Worm (Caenorhabditis elegans) whole organism, L2 larva: ENCODE results near the gene unc-32.
A peak's percentile ranks its signal among the peaks of the same experiment; 100 is the strongest.

ENCODE experiments used
- C34F6.9 ChIP-seq: fragments of 150-350 bp; optimal IDR thresholded peaks from 2 replicates; lab custom pipeline; 2014; ENCODE audit warnings: missing biosample characterization, missing genetic modification characterization
- F13H6.1 ChIP-seq: sonication (generic microtip); optimal IDR thresholded peaks from 2 replicates; lab custom pipeline; 2016; ENCODE audit warnings: missing genetic modification characterization, missing compliant biosample characterization
- R02D3.7 ChIP-seq: fragments of 150-350 bp; optimal IDR thresholded peaks from 2 replicates; lab custom pipeline; 2014; ENCODE audit warnings: missing biosample characterization, missing genetic modification characterization
- ZK546.5 ChIP-seq: sonication (generic microtip); optimal IDR thresholded peaks from 2 replicates; lab custom pipeline; 2017; ENCODE audit warnings: missing biosample characterization, missing genetic modification characterization
- alr-1 ChIP-seq: fragments of 150-350 bp; optimal IDR thresholded peaks from 2 replicates; lab custom pipeline; 2014; ENCODE audit warnings: missing biosample characterization, missing genetic modification characterization
- aly-2 ChIP-seq: fragments of 150-350 bp; optimal IDR thresholded peaks from 2 replicates; lab custom pipeline; 2014; ENCODE audit warnings: missing biosample characterization, missing genetic modification characterization
- ama-1 ChIP-seq: fragments of 150-350 bp; optimal IDR thresholded peaks from 2 replicates; lab custom pipeline; 2018; ENCODE audit warnings: inconsistent platforms
- blmp-1 ChIP-seq: sonication (generic microtip); optimal IDR thresholded peaks from 2 replicates; lab custom pipeline; 2017; ENCODE audit warnings: missing genetic modification characterization, mild to moderate bottlenecking, missing compliant biosample characterization, antibody characterized with exemption, moderate library complexity; ENCODE audit not compliant: insufficient read depth
- ceh-16 ChIP-seq: fragments of 150-350 bp; optimal IDR thresholded peaks from 2 replicates; lab custom pipeline; 2014; ENCODE audit warnings: missing biosample characterization, missing genetic modification characterization
- crh-2 ChIP-seq: sonication (generic microtip); optimal IDR thresholded peaks from 2 replicates; lab custom pipeline; 2017; ENCODE audit warnings: missing biosample characterization, missing genetic modification characterization
- dmd-4 ChIP-seq: sonication (generic microtip); optimal IDR thresholded peaks from 2 replicates; lab custom pipeline; 2017; ENCODE audit warnings: missing biosample characterization, missing genetic modification characterization
- egl-27 ChIP-seq: sonication (generic microtip); optimal IDR thresholded peaks from 3 replicates; lab custom pipeline; 2017; ENCODE audit warnings: missing biosample characterization, missing genetic modification reagents, missing genetic modification characterization
- elt-3 ChIP-seq: sonication (generic microtip); optimal IDR thresholded peaks from 2 replicates; lab custom pipeline; 2017; ENCODE audit warnings: missing biosample characterization, missing genetic modification characterization
- fos-1 ChIP-seq: fragments of 150-350 bp; optimal IDR thresholded peaks from 2 replicates; lab custom pipeline; 2014; ENCODE audit warnings: missing biosample characterization, missing genetic modification characterization
- gmeb-1 ChIP-seq: fragments of 150-350 bp; optimal IDR thresholded peaks from 2 replicates; lab custom pipeline; 2014; ENCODE audit warnings: missing biosample characterization, missing genetic modification characterization
- lin-11 ChIP-seq: fragments of 150-350 bp; sonication (generic microtip); optimal IDR thresholded peaks from 2 replicates; lab custom pipeline; 2014; ENCODE audit warnings: missing biosample characterization, missing genetic modification characterization, inconsistent platforms, mixed read lengths
- lin-13 ChIP-seq: fragments of 150-350 bp; optimal IDR thresholded peaks from 2 replicates; lab custom pipeline; 2014; ENCODE audit warnings: missing biosample characterization, missing genetic modification reagents, missing genetic modification characterization
- lsy-2 ChIP-seq, 2 experiments: fragments of 150-350 bp in 1 of 2; sonication (generic microtip) in 1 of 2; optimal IDR thresholded peaks; 2 replicates each; lab custom pipeline; 2014 to 2017; ENCODE audit warnings: missing biosample characterization in 2 of 2, missing genetic modification characterization in 2 of 2
- mab-5 ChIP-seq: fragments of 150-350 bp; optimal IDR thresholded peaks from 2 replicates; lab custom pipeline; 2014; ENCODE audit warnings: missing biosample characterization, missing genetic modification characterization
- mbf-1 ChIP-seq: sonication (generic microtip); optimal IDR thresholded peaks from 2 replicates; lab custom pipeline; 2017; ENCODE audit warnings: missing biosample characterization, missing genetic modification characterization
- mdl-1 ChIP-seq, 2 experiments: fragments of 150-350 bp in 1 of 2; sonication (generic microtip) in 1 of 2; optimal IDR thresholded peaks; 2 replicates each; lab custom pipeline; 2017; ENCODE audit warnings: missing biosample characterization in 2 of 2, missing genetic modification characterization in 2 of 2
- nhr-10 ChIP-seq: sonication (generic microtip); optimal IDR thresholded peaks from 2 replicates; lab custom pipeline; 2017; ENCODE audit warnings: missing biosample characterization, missing genetic modification characterization
- nhr-11 ChIP-seq: fragments of 150-350 bp; optimal IDR thresholded peaks from 2 replicates; lab custom pipeline; 2014; ENCODE audit warnings: missing biosample characterization, missing genetic modification characterization
- nhr-12 ChIP-seq: fragments of 150-350 bp; optimal IDR thresholded peaks from 2 replicates; lab custom pipeline; 2014; ENCODE audit warnings: missing biosample characterization, missing genetic modification characterization
- nhr-129 ChIP-seq: fragments of 150-350 bp; optimal IDR thresholded peaks from 2 replicates; lab custom pipeline; 2014; ENCODE audit warnings: missing biosample characterization, missing genetic modification characterization
- nhr-21 ChIP-seq: fragments of 150-350 bp; optimal IDR thresholded peaks from 2 replicates; lab custom pipeline; 2014; ENCODE audit warnings: missing biosample characterization, missing genetic modification characterization
- nhr-23 ChIP-seq: fragments of 150-350 bp; optimal IDR thresholded peaks from 2 replicates; lab custom pipeline; 2014; ENCODE audit warnings: missing biosample characterization, missing genetic modification reagents, missing genetic modification characterization
- nhr-237 ChIP-seq: fragments of 150-350 bp; optimal IDR thresholded peaks from 2 replicates; lab custom pipeline; 2014; ENCODE audit warnings: missing biosample characterization, missing genetic modification characterization
- nhr-6 ChIP-seq: fragments of 150-350 bp; optimal IDR thresholded peaks from 2 replicates; lab custom pipeline; 2014; ENCODE audit warnings: missing biosample characterization, missing genetic modification characterization
- nhr-77 ChIP-seq: fragments of 150-350 bp; optimal IDR thresholded peaks from 2 replicates; lab custom pipeline; 2014; ENCODE audit warnings: missing biosample characterization, missing genetic modification characterization
- peb-1 ChIP-seq: fragments of 150-350 bp; optimal IDR thresholded peaks from 2 replicates; lab custom pipeline; 2014; ENCODE audit warnings: missing biosample characterization, missing genetic modification characterization
- sem-4 ChIP-seq: fragments of 150-350 bp; optimal IDR thresholded peaks from 2 replicates; lab custom pipeline; 2014; ENCODE audit warnings: missing biosample characterization, missing genetic modification reagents, missing genetic modification characterization
- skn-1 ChIP-seq: sonication (generic microtip); optimal IDR thresholded peaks from 2 replicates; lab custom pipeline; 2017; ENCODE audit warnings: missing biosample characterization, missing genetic modification characterization
- sma-3 ChIP-seq: sonication (generic microtip); optimal IDR thresholded peaks from 2 replicates; lab custom pipeline; 2016; ENCODE audit warnings: missing genetic modification reagents, missing genetic modification characterization, missing compliant biosample characterization
- sma-9 ChIP-seq, 2 experiments: fragments of 150-350 bp in 1 of 2; sonication (generic microtip) in 1 of 2; optimal IDR thresholded peaks; 2 replicates each; lab custom pipeline; 2014 to 2016; ENCODE audit warnings: missing genetic modification characterization in 2 of 2, mild to moderate bottlenecking in 1 of 2, missing biosample characterization in 1 of 2, missing compliant biosample characterization in 1 of 2, missing genetic modification reagents in 1 of 2, moderate library complexity in 1 of 2
- snpc-4 ChIP-seq: fragments of 150-350 bp; optimal IDR thresholded peaks from 2 replicates; lab custom pipeline; 2014; ENCODE audit warnings: missing biosample characterization, missing genetic modification characterization
- unc-39 ChIP-seq: fragments of 150-350 bp; optimal IDR thresholded peaks from 2 replicates; lab custom pipeline; 2014; ENCODE audit warnings: missing biosample characterization, missing genetic modification characterization
- unc-55 ChIP-seq: fragments of 150-350 bp; sonication (generic microtip); optimal IDR thresholded peaks from 3 replicates; lab custom pipeline; 2014; ENCODE audit warnings: missing biosample characterization, missing genetic modification reagents, missing genetic modification characterization
- unc-62 ChIP-seq: fragments of 150-350 bp; optimal IDR thresholded peaks from 2 replicates; lab custom pipeline; 2014; ENCODE audit warnings: missing biosample characterization, missing genetic modification reagents, missing genetic modification characterization
- zag-1 ChIP-seq: fragments of 150-350 bp; optimal IDR thresholded peaks from 2 replicates; lab custom pipeline; 2014; ENCODE audit warnings: missing biosample characterization, missing genetic modification characterization
- ztf-11 ChIP-seq: sonication (generic microtip); optimal IDR thresholded peaks from 2 replicates; lab custom pipeline; 2017; ENCODE audit warnings: missing biosample characterization, missing genetic modification characterization

The unc-32 gene

DNA sequence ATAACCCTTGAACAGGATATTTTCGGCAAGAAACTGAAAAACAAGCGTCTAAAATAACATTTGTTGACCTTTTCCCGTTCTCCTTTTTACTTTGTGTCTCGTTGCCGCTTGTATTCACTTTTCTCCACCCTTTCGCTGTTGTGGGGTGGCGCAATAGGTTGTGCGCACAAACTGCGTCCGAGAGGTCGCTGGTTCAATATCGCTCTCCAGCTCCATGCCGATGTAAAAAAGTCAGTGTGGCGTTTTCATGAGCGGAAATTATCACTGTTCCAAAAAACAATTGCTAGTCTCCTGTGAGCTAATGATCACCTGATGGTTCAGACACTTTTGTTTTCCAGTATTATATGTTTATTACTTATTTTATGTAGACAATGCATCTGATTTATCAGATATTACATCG lies 32.2 kb downstream of the unc-32 start (continued):
- TF ChIP-seq alr-1 (no peak), aly-2 (tag; lab: Kevin White, UChicago) (no peak), crh-2 (tag; lab: Kevin White, UChicago) (peak; percentile 55), peb-1 (tag; lab: Kevin White, UChicago) (no peak), unc-39 (tag; lab: Kevin White, UChicago) (no peak), ZK546.5 (tag; lab: Kevin White, UChicago) (no peak), skn-1 (tag; lab: Kevin White, UChicago) (no peak), nhr-77 (no peak), nhr-11 (tag; lab: Kevin White, UChicago) (no peak), fos-1 (tag; lab: Kevin White, UChicago) (peak; percentile 88), nhr-129 (tag; lab: Kevin White, UChicago) (peak; percentile 85)

ce11 chrIII:8944357-8944756 lies 38.9 kb downstream of the unc-32 start, which contains the start of gene dhrr-1:
Gene dhrr-1 (plus strand): TSS chrIII:8944657.
- TF ChIP-seq crh-2 (tag; lab: Kevin White, UChicago) (no peak), egl-27 (tag; lab: Kevin White, UChicago) (no peak), nhr-237 (no peak), ztf-11 (tag; lab: Kevin White, UChicago) (no peak), elt-3 (tag; lab: Kevin White, UChicago) (no peak), nhr-10 (tag; lab: Kevin White, UChicago) (no peak), nhr-23 (tag; lab: Kevin White, UChicago) (no peak), unc-39 (tag; lab: Kevin White, UChicago) (no peak), dmd-4 (tag; lab: Kevin White, UChicago) (no peak)

- TF ChIP-seq mdl-1 (tag; optimal IDR thresholded peaks at IDR 0.05; lab: Kevin White, UChicago) = no peak
- TF ChIP-seq skn-1 (tag; lab: Kevin White, UChicago) = no peak
- TF ChIP-seq nhr-77 = no peak
These were observed 40.9 kb downstream of the unc-32 start for ce11 chrIII:8946285-8946684.

ce11 chrIII:8949147-8949546 lies 43.7 kb downstream of the unc-32 start:
- no peak for TF ChIP-seq snpc-4 (tag; lab: Kevin White, UChicago)
- TF ChIP-seq crh-2 (tag; lab: Kevin White, UChicago) = no peak
- no peak for TF ChIP-seq nhr-23 (tag; lab: Kevin White, UChicago)
- TF ChIP-seq ama-1 (lab: Kevin White, UChicago) = no peak
- TF ChIP-seq nhr-12 (tag; lab: Kevin White, UChicago) = no peak
- TF ChIP-seq gmeb-1 (tag; lab: Kevin White, UChicago) = no peak
- TF ChIP-seq ceh-16 (tag; lab: Kevin White, UChicago) = no peak
- no peak for TF ChIP-seq C34F6.9 (tag; lab: Kevin White, UChicago)
- TF ChIP-seq nhr-6 (tag; lab: Kevin White, UChicago) = no peak

DNA sequence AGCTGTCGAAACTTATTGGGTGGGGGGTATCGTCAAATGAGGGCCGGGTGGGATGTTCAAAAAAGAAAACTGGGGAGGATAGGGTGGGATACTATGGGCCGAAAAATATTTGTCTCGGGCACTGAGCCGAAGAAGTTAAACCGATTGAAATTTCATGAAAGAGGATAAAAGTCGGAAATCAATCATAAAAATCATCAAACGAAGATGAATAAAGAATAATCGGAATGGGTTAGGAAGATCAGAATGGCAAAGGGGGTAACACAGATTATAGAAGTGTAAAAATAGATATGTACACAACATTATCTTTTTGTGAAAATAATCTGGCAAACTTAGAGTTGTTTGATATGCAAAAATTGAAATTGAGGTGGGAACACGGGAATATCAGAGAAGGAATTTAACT lies 50.1 kb downstream of the unc-32 start:
- TF ChIP-seq gmeb-1 (tag; lab: Kevin White, UChicago) (no peak), lsy-2 (tag; optimal IDR thresholded peaks at IDR 0.05; lab: Kevin White, UChicago) (no peak), mab-5 (no peak), dmd-4 (tag; lab: Kevin White, UChicago) (no peak), mdl-1 (tag; optimal IDR thresholded peaks at IDR 0.05; lab: Kevin White, UChicago) (no peak), sma-3 (no peak), unc-55 (GFP tag; lab: Kevin White, UChicago) (no peak), nhr-237 (no peak), unc-62 (GFP tag; lab: Kevin White, UChicago) (no peak)

ce11 chrIII:8956146-8956646 lies 50.8 kb downstream of the unc-32 start, which contains the start of the genes ZK643.5 and ZK643.2:
Gene ZK643.5 (minus strand): TSS chrIII:8956196.
Gene ZK643.2 (plus strand): TSS chrIII:8956540.
- TF ChIP-seq unc-55 (GFP tag; lab: Kevin White, UChicago) (peak; percentile 89), nhr-6 (tag; lab: Kevin White, UChicago) (peak; percentile 30), blmp-1 (tag; lab: Kevin White, UChicago) (no peak), mab-5 (peak; percentile 52), lsy-2 (tag; optimal IDR thresholded peaks at IDR 0.05; lab: Kevin White, UChicago) (peak; percentile 81 to 97), ama-1 (lab: Kevin White, UChicago) (no peak), lin-13 (peak; percentile 59), ceh-16 (tag; lab: Kevin White, UChicago) (no peak), dmd-4 (tag; lab: Kevin White, UChicago) (no peak), lin-11 (peak; percentile 7), F13H6.1 (tag; lab: Kevin White, UChicago) (peak; percentile 65), snpc-4 (tag; lab: Kevin White, UChicago) (peak; percentile 33), elt-3 (tag; lab: Kevin White, UChicago) (no peak), R02D3.7 (tag; lab: Kevin White, UChicago) (no peak), nhr-237 (no peak), mbf-1 (tag; lab: Kevin White, UChicago) (no peak), nhr-21 (tag; lab: Kevin White, UChicago) (peak; percentile 35), zag-1 (tag; lab: Kevin White, UChicago) (peak; percentile 4), C34F6.9 (tag; lab: Kevin White, UChicago) (peak; percentile 79), sma-9 (GFP tag; optimal IDR thresholded peaks at IDR 0.05; lab: Kevin White, UChicago) (peak; percentile 75), sma-9 (tag; optimal IDR thresholded peaks at IDR 0.05; lab: Kevin White, UChicago) (no peak), peb-1 (tag; lab: Kevin White, UChicago) (no peak), sem-4 (tag; lab: Kevin White, UChicago) (peak; percentile 50), fos-1 (tag; lab: Kevin White, UChicago) (no peak)
